Fruit fly (Drosophila melanogaster): Measurements from ENCODE around the gene Herp.

DNA sequence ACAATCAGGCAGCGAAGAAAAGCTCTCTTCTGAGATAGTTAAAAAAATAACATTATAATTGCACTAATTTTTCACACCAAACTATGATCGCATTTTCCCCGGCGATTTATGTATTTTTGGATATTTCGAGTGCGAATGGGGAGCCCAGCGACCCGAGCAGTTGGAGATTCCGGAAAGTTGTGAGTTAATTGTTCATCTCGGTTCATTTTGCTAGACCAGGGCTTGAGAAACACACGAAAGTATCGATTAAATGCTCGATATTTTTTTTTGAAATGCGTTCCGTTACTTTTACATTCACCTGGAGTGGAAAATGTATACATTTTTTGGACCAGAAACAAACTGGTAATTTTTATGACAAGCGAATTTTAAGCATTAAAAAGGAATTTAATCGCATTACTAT is 10.7 kb upstream of the Herp start, which contains the start of gene Cdc14:
- TF ChIP-seq CG12605 (GFP tag; IDR thresholded peaks at IDR 0.05): no peak
- TF ChIP-seq D1 (tag; optimal IDR thresholded peaks at IDR 0.05): no peak
- no peak for TF ChIP-seq rn (GFP tag; IDR thresholded peaks at IDR 0.05)
- TF ChIP-seq EcR (GFP tag; optimal IDR thresholded peaks at IDR 0.05): peak; percentile 17
- no peak for TF ChIP-seq CG8159 (tag; optimal IDR thresholded peaks at IDR 0.05)
- TF ChIP-seq CG34367 (tag; optimal IDR thresholded peaks at IDR 0.05): no peak
- TF ChIP-seq Pif1B (GFP tag; optimal IDR thresholded peaks at IDR 0.05): peak; percentile 16
- no peak for TF ChIP-seq Pif1A (GFP tag; optimal IDR thresholded peaks at IDR 0.05)
